Worm (Caenorhabditis elegans): ENCODE results near the gene T28A11.19.

ce11 chrV:3269407-3269806 is at the start of gene T28A11.19:
- TF ChIP-seq F37D6.2 (tag; optimal IDR thresholded peaks at IDR 0.05) (no peak), nhr-25 (tag; optimal IDR thresholded peaks at IDR 0.05; ENCODE audit: borderline replicate concordance, insufficient read depth) (no peak), fos-1 (tag; optimal IDR thresholded peaks at IDR 0.05) (no peak), lin-15B (tag; optimal IDR thresholded peaks at IDR 0.05) (no peak), snpc-4 (tag; optimal IDR thresholded peaks at IDR 0.05) (no peak), pqm-1 (tag; optimal IDR thresholded peaks at IDR 0.05) (no peak), ces-1 (GFP tag; optimal IDR thresholded peaks at IDR 0.05) (no peak)

Measured in whole organism, L4 larva.